Fruit fly (Drosophila melanogaster) whole organism, embryonic: ENCODE measurements around the gene CG31207.

Experiments used
- Bdp1 ChIP-seq: fragments of 200-800 bp; sonication (Bioruptor generic); optimal IDR thresholded peaks from 3 replicates; lab custom pipeline; 2016; ENCODE audit warnings: missing biosample characterization, missing genetic modification characterization
- CG10274 ChIP-seq: fragments of 200-800 bp; sonication (Bioruptor generic); optimal IDR thresholded peaks from 3 replicates; lab custom pipeline; 2017; ENCODE audit warnings: missing biosample characterization, mild to moderate bottlenecking, missing genetic modification characterization
- CG10565 ChIP-seq: fragments of 200-800 bp; sonication (Bioruptor generic); optimal IDR thresholded peaks from 3 replicates; lab custom pipeline; 2016; ENCODE audit warnings: missing biosample characterization, mild to moderate bottlenecking, missing genetic modification characterization
- CG11456 ChIP-seq: fragments of 200-800 bp; sonication (Bioruptor generic); IDR thresholded peaks from 3 replicates; pipeline ENCODE4 v1.3.6; 2022; ENCODE audit warnings: missing biosample characterization, missing genetic modification characterization
- CG1233 ChIP-seq: fragments of 200-800 bp; sonication (Bioruptor generic); optimal IDR thresholded peaks from 4 replicates; lab custom pipeline; 2018; ENCODE audit warnings: missing biosample characterization, mild to moderate bottlenecking, missing genetic modification characterization
- CG13287 ChIP-seq: fragments of 200-800 bp; sonication (Bioruptor generic); IDR thresholded peaks from 2 replicates; pipeline ENCODE4 v1.3.6; 2022; ENCODE audit warnings: missing biosample characterization, missing genetic modification characterization; ENCODE audit not compliant: partially characterized antibody
- CG14710 ChIP-seq: fragments of 200-800 bp; sonication (Bioruptor generic); optimal IDR thresholded peaks from 3 replicates; lab custom pipeline; 2019; ENCODE audit warnings: missing biosample characterization, mild to moderate bottlenecking, missing genetic modification characterization, moderate library complexity
- CG15514 ChIP-seq: fragments of 200-800 bp; sonication (Bioruptor generic); optimal IDR thresholded peaks from 3 replicates; lab custom pipeline; 2017; ENCODE audit warnings: missing biosample characterization, missing genetic modification characterization, mild to moderate bottlenecking, moderate library complexity, missing genetic modification reagents
- CG1602 ChIP-seq: fragments of 200-800 bp; sonication (Bioruptor generic); optimal IDR thresholded peaks from 3 replicates; lab custom pipeline; 2016; ENCODE audit warnings: missing biosample characterization, missing genetic modification characterization
- CG17328 ChIP-seq: fragments of 200-800 bp; sonication (Bioruptor generic); IDR thresholded peaks from 2 replicates; pipeline ENCODE4 v1.3.6; 2022; ENCODE audit warnings: missing biosample characterization, missing genetic modification characterization
- CG18011 ChIP-seq: fragments of 200-800 bp; sonication (Bioruptor generic); optimal IDR thresholded peaks from 2 replicates; lab custom pipeline; 2017; ENCODE audit warnings: missing biosample characterization, missing genetic modification characterization, mild to moderate bottlenecking, moderate library complexity, missing genotype
- CG18764 ChIP-seq: fragments of 200-800 bp; sonication (Bioruptor generic); optimal IDR thresholded peaks from 3 replicates; lab custom pipeline; 2016; ENCODE audit warnings: missing biosample characterization, missing genetic modification characterization
- CG32532 ChIP-seq: fragments of 200-800 bp; sonication (Bioruptor generic); IDR thresholded peaks from 2 replicates; pipeline ENCODE4 v1.3.6; 2022; ENCODE audit warnings: missing biosample characterization, missing genetic modification characterization
- CG4404 ChIP-seq: fragments of 200-800 bp; sonication (Bioruptor generic); IDR thresholded peaks from 2 replicates; pipeline ENCODE4 v1.3.6; 2022; ENCODE audit warnings: missing biosample characterization, missing genetic modification characterization
- CG8089 ChIP-seq: fragments of 200-800 bp; sonication (Bioruptor generic); optimal IDR thresholded peaks from 3 replicates; lab custom pipeline; 2016; ENCODE audit warnings: missing biosample characterization, missing genetic modification characterization
- CG9609 ChIP-seq: fragments of 200-800 bp; sonication (Bioruptor generic); optimal IDR thresholded peaks from 3 replicates; lab custom pipeline; 2016; ENCODE audit warnings: missing biosample characterization, missing genetic modification characterization
- E2f2 ChIP-seq: fragments of 200-800 bp; sonication (Bioruptor generic); IDR thresholded peaks from 2 replicates; pipeline ENCODE4 v1.3.6; 2022; ENCODE audit warnings: missing biosample characterization, missing genetic modification characterization
- GATAe ChIP-seq: fragments of 200-800 bp; sonication (Bioruptor generic); conservative IDR thresholded peaks from 2 replicates; pipeline ENCODE4 v1.3.6; 2022; ENCODE audit warnings: missing biosample characterization, missing genetic modification characterization
- HmgD ChIP-seq: fragments of 200-800 bp; sonication (Bioruptor generic); optimal IDR thresholded peaks from 3 replicates; lab custom pipeline; 2016; ENCODE audit warnings: missing biosample characterization, missing genetic modification characterization
- Hmx ChIP-seq: fragments of 200-800 bp; sonication (Bioruptor generic); optimal IDR thresholded peaks from 2 replicates; lab custom pipeline; 2016; ENCODE audit warnings: missing biosample characterization, missing genetic modification characterization
- Hr39 ChIP-seq: fragments of >200 bp; optimal IDR thresholded peaks from 2 replicates; lab custom pipeline; 2017
- NFAT ChIP-seq: fragments of 200-800 bp; sonication (Bioruptor generic); IDR thresholded peaks from 2 replicates; pipeline ENCODE4 v1.3.6; 2022; ENCODE audit warnings: missing biosample characterization, missing genetic modification characterization
- Oli ChIP-seq: fragments of 200-800 bp; sonication (Bioruptor generic); optimal IDR thresholded peaks from 2 replicates; lab custom pipeline; 2018; ENCODE audit warnings: missing biosample characterization, mild to moderate bottlenecking, missing genetic modification characterization, moderate library complexity
- Optix ChIP-seq: fragments of 200-800 bp; sonication (Bioruptor generic); IDR thresholded peaks from 3 replicates; pipeline ENCODE4 v1.3.6; 2022; ENCODE audit warnings: missing biosample characterization, missing genetic modification characterization
- Six4 ChIP-seq: fragments of 200-800 bp; sonication (Bioruptor generic); optimal IDR thresholded peaks from 2 replicates; lab custom pipeline; 2016; ENCODE audit warnings: missing biosample characterization, missing genetic modification characterization
- Ssrp ChIP-seq: fragments of 200-800 bp; sonication (Bioruptor generic); optimal IDR thresholded peaks from 2 replicates; lab custom pipeline; 2018; ENCODE audit warnings: missing biosample characterization, mild to moderate bottlenecking, missing genetic modification characterization, moderate library complexity
- Vsx1 ChIP-seq: fragments of 200-800 bp; sonication (Bioruptor generic); optimal IDR thresholded peaks from 2 replicates; lab custom pipeline; 2017; ENCODE audit warnings: missing biosample characterization, mild to moderate bottlenecking, missing genetic modification characterization, missing genetic modification reagents
- al ChIP-seq: fragments of 200-800 bp; sonication (Bioruptor generic); IDR thresholded peaks from 2 replicates; pipeline ENCODE4 v1.3.6; 2022; ENCODE audit warnings: missing biosample characterization, missing genetic modification characterization
- ara ChIP-seq: fragments of 200-800 bp; sonication (Bioruptor generic); IDR thresholded peaks from 2 replicates; pipeline ENCODE4 v1.3.6; 2022; ENCODE audit warnings: missing biosample characterization, missing genetic modification characterization
- cad ChIP-seq: fragments of >200 bp; optimal IDR thresholded peaks from 2 replicates; lab custom pipeline; 2017; ENCODE audit warnings: missing biosample characterization, missing genetic modification characterization
- cato ChIP-seq: fragments of 200-800 bp; sonication (Bioruptor generic); optimal IDR thresholded peaks from 2 replicates; lab custom pipeline; 2016; ENCODE audit warnings: missing biosample characterization, missing genetic modification characterization, borderline replicate concordance
- caup ChIP-seq: fragments of 200-800 bp; sonication (Bioruptor generic); optimal IDR thresholded peaks from 3 replicates; lab custom pipeline; 2017; ENCODE audit warnings: missing biosample characterization, mild to moderate bottlenecking, missing genetic modification characterization, moderate library complexity; ENCODE audit not compliant: severe bottlenecking
- corto ChIP-seq: fragments of 200-800 bp; sonication (Bioruptor generic); optimal IDR thresholded peaks from 2 replicates; lab custom pipeline; 2016; ENCODE audit warnings: missing biosample characterization, mild to moderate bottlenecking, missing genetic modification characterization, moderate library complexity
- croc ChIP-seq: fragments of 200-800 bp; sonication (Bioruptor generic); conservative IDR thresholded peaks from 3 replicates; pipeline ENCODE4 v1.3.6; 2022; ENCODE audit warnings: missing biosample characterization, missing genetic modification characterization
- dmrt99B ChIP-seq: fragments of 200-800 bp; sonication (Bioruptor generic); optimal IDR thresholded peaks from 2 replicates; lab custom pipeline; 2018; ENCODE audit warnings: missing biosample characterization, mild to moderate bottlenecking, missing genetic modification characterization, moderate library complexity
- exex ChIP-seq: fragments of 200-800 bp; sonication (Bioruptor generic); optimal IDR thresholded peaks from 4 replicates; lab custom pipeline; 2018; ENCODE audit warnings: missing biosample characterization, mild to moderate bottlenecking, missing genetic modification characterization, moderate library complexity
- fd96Cb ChIP-seq: fragments of 200-800 bp; sonication (Bioruptor generic); optimal IDR thresholded peaks from 2 replicates; lab custom pipeline; 2018; ENCODE audit warnings: missing biosample characterization, mild to moderate bottlenecking, missing genetic modification characterization, moderate library complexity
- grau ChIP-seq: fragments of 200-800 bp; optimal IDR thresholded peaks from 3 replicates; lab custom pipeline; 2019; ENCODE audit warnings: missing biosample characterization, mild to moderate bottlenecking, missing genetic modification characterization, moderate library complexity
- ind ChIP-seq: fragments of 200-800 bp; sonication (Bioruptor generic); optimal IDR thresholded peaks from 3 replicates; lab custom pipeline; 2016; ENCODE audit warnings: missing biosample characterization, missing genetic modification characterization
- knrl ChIP-seq: fragments of 200-800 bp; sonication (Bioruptor generic); IDR thresholded peaks from 3 replicates; pipeline ENCODE4 v1.3.6; 2022; ENCODE audit warnings: missing biosample characterization, missing genetic modification characterization; ENCODE audit not compliant: partially characterized antibody
- lov ChIP-seq, 2 experiments: fragments of 200-800 bp in 1 of 2; fragments of >200 bp in 1 of 2; sonication (Bioruptor generic) in 1 of 2; IDR thresholded peaks in 1 of 2; optimal IDR thresholded peaks in 1 of 2; 2 replicates in 1 of 2; 3 replicates in 1 of 2; pipeline versions ENCODE4 v1.3.6 to Lab custom; 2017 to 2022; ENCODE audit warnings: missing biosample characterization in 1 of 2, missing genetic modification characterization in 1 of 2
- nerfin-2 ChIP-seq: fragments of 200-800 bp; sonication (Bioruptor generic); IDR thresholded peaks from 2 replicates; pipeline ENCODE4 v1.3.6; 2022; ENCODE audit warnings: missing biosample characterization, missing genetic modification characterization; ENCODE audit not compliant: partially characterized antibody
- phol ChIP-seq: fragments of 200-800 bp; sonication (Bioruptor generic); optimal IDR thresholded peaks from 3 replicates; lab custom pipeline; 2018; ENCODE audit warnings: missing biosample characterization, mild to moderate bottlenecking, missing genetic modification characterization, moderate library complexity
- pum ChIP-seq: fragments of 200-800 bp; sonication (Bioruptor generic); optimal IDR thresholded peaks from 2 replicates; lab custom pipeline; 2016; ENCODE audit warnings: missing biosample characterization, missing genetic modification characterization
- slp2 ChIP-seq: fragments of 200-800 bp; sonication (Bioruptor generic); optimal IDR thresholded peaks from 2 replicates; lab custom pipeline; 2016; ENCODE audit warnings: missing biosample characterization, missing genetic modification characterization
- sob ChIP-seq: fragments of 200-800 bp; sonication (Bioruptor generic); IDR thresholded peaks from 2 replicates; pipeline ENCODE4 v1.3.6; 2022; ENCODE audit warnings: missing biosample characterization, missing genetic modification characterization
- tx ChIP-seq: fragments of 200-800 bp; sonication (Bioruptor generic); optimal IDR thresholded peaks from 2 replicates; lab custom pipeline; 2016; ENCODE audit warnings: missing biosample characterization, missing genetic modification characterization
- zfh2 ChIP-seq: fragments of 200-800 bp; sonication (Bioruptor generic); optimal IDR thresholded peaks from 2 replicates; lab custom pipeline; 2016; ENCODE audit warnings: missing biosample characterization, missing genetic modification characterization

CG31207 gene

DNA sequence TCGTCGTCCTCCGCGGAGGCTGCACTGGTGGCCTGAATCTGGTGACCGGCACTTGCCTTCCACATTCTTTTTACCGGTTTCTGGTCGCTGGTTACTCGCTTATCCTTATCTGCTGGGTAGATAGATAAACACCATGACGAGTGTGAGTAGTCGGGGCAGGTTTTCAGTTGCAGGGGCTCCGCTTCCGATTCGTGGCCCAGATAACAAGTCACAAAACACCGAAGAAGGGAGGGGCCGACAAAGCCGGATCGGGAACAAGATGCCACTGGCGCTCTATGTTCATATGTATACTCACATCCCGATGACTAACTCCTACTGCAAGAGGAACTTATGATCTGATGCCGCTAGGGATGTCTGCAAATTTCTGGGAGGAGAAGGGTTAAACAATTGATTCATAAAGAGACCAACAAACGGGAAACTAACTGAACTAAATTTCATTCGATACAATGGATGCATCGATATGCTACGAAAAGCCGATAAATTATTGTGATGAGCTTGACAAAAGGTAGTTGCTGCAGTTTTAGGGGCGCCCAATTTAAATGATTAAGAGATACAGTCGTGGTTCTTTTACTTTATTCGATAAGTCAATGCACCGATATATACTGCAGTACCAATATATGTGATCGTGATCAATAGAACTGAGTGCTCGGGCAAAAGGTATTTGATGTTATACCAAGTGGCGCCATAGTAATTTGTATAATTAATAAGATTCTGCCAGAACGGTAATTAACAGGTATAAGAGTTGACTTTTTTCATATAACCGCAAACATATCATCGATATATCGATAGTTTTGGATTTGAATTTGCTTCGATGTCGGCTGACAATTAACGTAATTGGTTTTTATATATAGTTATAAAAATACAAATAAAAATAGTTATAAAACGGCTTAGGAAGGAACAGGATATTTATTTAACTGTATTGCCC is 17.4 kb upstream of the CG31207 start, which contains the start of gene Cortactin (continued):
- TF ChIP-seq nerfin-2 (peak; percentile 84), Ssrp (no peak), CG1602 (GFP tag; lab: Kevin White, UChicago) (no peak), croc (GFP tag; lab: Robert Waterston, UW) (no peak), grau (tag; lab: Kevin White, UChicago) (no peak), Bdp1 (GFP tag; lab: Kevin White, UChicago) (no peak), dmrt99B (tag; lab: Kevin White, UChicago) (no peak), CG11456 (GFP tag; lab: Robert Waterston, UW) (no peak), CG32532 (GFP tag; lab: Robert Waterston, UW) (no peak), cato (GFP tag; lab: Kevin White, UChicago) (no peak), NFAT (GFP tag; lab: Robert Waterston, UW) (peak; percentile 40; the same call in 1 of the 2 replicates), corto (GFP tag; lab: Kevin White, UChicago) (no peak), Oli (no peak), HmgD (peak; percentile 52), zfh2 (GFP tag; lab: Kevin White, UChicago) (peak; percentile 11), CG4404 (no peak), tx (GFP tag; lab: Kevin White, UChicago) (no peak), CG8089 (no peak), CG10565 (no peak), Hmx (GFP tag; lab: Kevin White, UChicago) (no peak), sob (0 out of 2 replicates have a peak, but pooled peaks have one; percentile 19), pum (GFP tag; lab: Kevin White, UChicago) (no peak), CG9609 (no peak), CG15514 (GFP tag; lab: Kevin White, UChicago) (peak; percentile 62), al (GFP tag; lab: Robert Waterston, UW) (no peak), GATAe (GFP tag; lab: Robert Waterston, UW) (0 out of 2 replicates have a peak, but pooled peaks have one; percentile 11), CG10274 (no peak), cad (GFP tag; lab: Kevin White, UChicago) (no peak), E2f2 (GFP tag; lab: Robert Waterston, UW) (peak; percentile 99), CG14710 (tag; lab: Kevin White, UChicago) (peak; percentile 11), Optix (no peak), ara (GFP tag; lab: Robert Waterston, UW) (no peak), phol (tag; lab: Kevin White, UChicago) (peak; percentile 32), ind (no peak), slp2 (GFP tag; lab: Kevin White, UChicago) (no peak), knrl (GFP tag; lab: Robert Waterston, UW) (peak; percentile 83), Six4 (GFP tag; lab: Kevin White, UChicago) (no peak), CG13287 (GFP tag; lab: Robert Waterston, UW) (peak; percentile 89; the same call in 1 of the 2 replicates), CG18011 (GFP tag; lab: Kevin White, UChicago) (peak; percentile 98), CG1233 (GFP tag; lab: Kevin White, UChicago) (no peak), lov (optimal IDR thresholded peaks at IDR 0.05; lab: Kevin White, UChicago) (no peak), lov (GFP tag; IDR thresholded peaks at IDR 0.05; lab: Robert Waterston, UW) (no peak), Hr39 (lab: Kevin White, UChicago) (no peak), exex (tag; lab: Kevin White, UChicago) (no peak), CG17328 (GFP tag; lab: Robert Waterston, UW) (no peak), Vsx1 (GFP tag; lab: Kevin White, UChicago) (no peak), fd96Cb (tag; lab: Kevin White, UChicago) (no peak), CG18764 (GFP tag; lab: Kevin White, UChicago) (no peak), caup (GFP tag; lab: Kevin White, UChicago) (no peak)
